Worm (Caenorhabditis elegans): ENCODE measurements around the gene F42A6.6.
"Not testable (repeated sequence)": the region's sequence is repeated elsewhere in the genome, so short reads cannot be mapped to it uniquely, and the experiment has no call there.

DNA sequence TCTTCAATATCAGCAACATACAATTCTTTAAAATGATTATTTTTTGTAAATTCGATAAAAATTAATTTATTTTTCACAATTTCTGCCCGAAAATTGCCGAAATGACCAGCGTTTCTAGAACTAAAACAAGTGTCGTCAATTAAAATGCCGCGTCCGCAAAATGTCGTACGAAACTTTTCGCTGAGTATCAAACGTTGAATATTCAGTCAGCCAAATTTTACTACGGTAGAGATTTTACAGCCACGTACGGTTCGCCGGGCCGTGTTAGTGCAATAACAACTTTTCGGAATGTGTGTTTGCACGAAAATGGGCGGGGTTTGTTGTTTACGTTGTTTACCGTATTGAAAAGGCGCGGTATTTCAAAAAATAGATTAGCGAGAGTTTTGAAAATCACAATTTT lies 23.4 kb downstream of the F42A6.6 start:
- TF ChIP-seq egl-44 (GFP tag; IDR thresholded peaks at IDR 0.05) = peak; percentile 97
- peak; percentile 83; the same call in 1 of the 2 replicates for TF ChIP-seq F39B2.1 (GFP tag; IDR thresholded peaks at IDR 0.05)
- TF ChIP-seq nfya-1 (tag; optimal IDR thresholded peaks at IDR 0.05; ENCODE audit: borderline replicate concordance, insufficient read depth); unc-62 (GFP tag; optimal IDR thresholded peaks at IDR 0.05); rpc-1 (optimal IDR thresholded peaks at IDR 0.05); rpc-1 (tag; optimal IDR thresholded peaks at IDR 0.05); sdz-38 (tag; optimal IDR thresholded peaks at IDR 0.05): not testable (repeated sequence)
- peak; percentile 98 for TF ChIP-seq ekl-4 (GFP tag; IDR thresholded peaks at IDR 0.05)
- TF ChIP-seq madf-10 (tag; optimal IDR thresholded peaks at IDR 0.05) = peak; percentile 35

All from whole organism, young adult.